Fruit fly (Drosophila melanogaster) whole organism, prepupa: Measurements from ENCODE around the gene sti.

Source experiments
- Blimp-1 ChIP-seq: fragments of 200-800 bp; sonication (Bioruptor generic); optimal IDR thresholded peaks from 3 replicates; lab custom pipeline; 2017; ENCODE audit warnings: missing biosample characterization, missing genetic modification characterization, mild to moderate bottlenecking, moderate library complexity, missing genetic modification reagents
- CG10631 ChIP-seq: fragments of 200-800 bp; sonication (Bioruptor generic); optimal IDR thresholded peaks from 2 replicates; lab custom pipeline; 2016; ENCODE audit warnings: missing biosample characterization, missing genetic modification characterization
- CG10669 ChIP-seq: fragments of 200-800 bp; sonication (Bioruptor generic); optimal IDR thresholded peaks from 3 replicates; lab custom pipeline; 2018; ENCODE audit warnings: missing biosample characterization, mild to moderate bottlenecking, missing genetic modification characterization, moderate library complexity
- CG11294 ChIP-seq: fragments of 200-800 bp; sonication (Bioruptor generic); IDR thresholded peaks from 2 replicates; pipeline ENCODE4 v1.3.6; 2022; ENCODE audit warnings: missing biosample characterization, missing genetic modification characterization
- CG11762 ChIP-seq: fragments of 200-800 bp; sonication (Bioruptor generic); optimal IDR thresholded peaks from 3 replicates; lab custom pipeline; 2016; ENCODE audit warnings: missing biosample characterization, missing genetic modification characterization; ENCODE audit not compliant: insufficient read depth
- CG11902 ChIP-seq: fragments of 200-800 bp; sonication (Bioruptor generic); optimal IDR thresholded peaks from 3 replicates; lab custom pipeline; 2016; ENCODE audit warnings: missing biosample characterization, missing genetic modification characterization
- CG15336 ChIP-seq: fragments of 200-800 bp; sonication (Bioruptor generic); IDR thresholded peaks from 2 replicates; pipeline ENCODE4 v1.3.6; 2022; ENCODE audit warnings: missing biosample characterization, missing genetic modification characterization
- CG16779 ChIP-seq: fragments of 200-800 bp; sonication (Bioruptor generic); optimal IDR thresholded peaks from 3 replicates; lab custom pipeline; 2017; ENCODE audit warnings: missing biosample characterization, mild to moderate bottlenecking, missing genetic modification characterization
- CG3032 ChIP-seq: fragments of 200-800 bp; optimal IDR thresholded peaks from 2 replicates; lab custom pipeline; 2019; ENCODE audit warnings: missing biosample characterization, mild to moderate bottlenecking, missing genetic modification characterization, moderate library complexity
- CG31627 ChIP-seq: fragments of 200-800 bp; sonication (Bioruptor generic); optimal IDR thresholded peaks from 3 replicates; lab custom pipeline; 2016; ENCODE audit warnings: missing biosample characterization, missing genetic modification characterization
- CG3919 ChIP-seq: fragments of 200-800 bp; sonication (Bioruptor generic); optimal IDR thresholded peaks from 3 replicates; lab custom pipeline; 2016; ENCODE audit warnings: missing biosample characterization, missing genetic modification characterization
- CG4318 ChIP-seq: fragments of 200-800 bp; sonication (Bioruptor generic); optimal IDR thresholded peaks from 3 replicates; lab custom pipeline; 2017; ENCODE audit warnings: missing biosample characterization, mild to moderate bottlenecking, missing genetic modification characterization
- CG6276 ChIP-seq: fragments of 200-800 bp; sonication (Bioruptor generic); optimal IDR thresholded peaks from 2 replicates; lab custom pipeline; 2017; ENCODE audit warnings: missing biosample characterization, mild to moderate bottlenecking, missing genetic modification characterization
- CG6792 ChIP-seq: fragments of 200-800 bp; sonication (Bioruptor generic); optimal IDR thresholded peaks from 3 replicates; lab custom pipeline; 2016; ENCODE audit warnings: missing biosample characterization, missing genetic modification characterization
- CG6808 ChIP-seq: fragments of 200-800 bp; sonication (Bioruptor generic); optimal IDR thresholded peaks from 3 replicates; lab custom pipeline; 2017; ENCODE audit warnings: missing biosample characterization, missing genetic modification characterization, mild to moderate bottlenecking, moderate library complexity, missing genetic modification reagents
- CG6854 ChIP-seq: fragments of 200-800 bp; sonication (Bioruptor generic); optimal IDR thresholded peaks from 2 replicates; lab custom pipeline; 2017; ENCODE audit warnings: missing biosample characterization, mild to moderate bottlenecking, missing genetic modification characterization
- CG7368 ChIP-seq: fragments of 200-800 bp; sonication (Bioruptor generic); optimal IDR thresholded peaks from 3 replicates; lab custom pipeline; 2016; ENCODE audit warnings: missing biosample characterization, missing genetic modification characterization
- CG8119 ChIP-seq: fragments of 200-800 bp; sonication (Bioruptor generic); IDR thresholded peaks from 3 replicates; pipeline ENCODE4 v1.3.6; 2022; ENCODE audit warnings: missing biosample characterization, missing genetic modification characterization
- CG8319 ChIP-seq: fragments of 200-800 bp; sonication (Bioruptor generic); optimal IDR thresholded peaks from 3 replicates; lab custom pipeline; 2016; ENCODE audit warnings: missing biosample characterization, missing genetic modification characterization
- CG8632 ChIP-seq: fragments of 200-800 bp; sonication (Bioruptor generic); optimal IDR thresholded peaks from 3 replicates; lab custom pipeline; 2016; ENCODE audit warnings: missing biosample characterization, missing genetic modification characterization
- CG9139 ChIP-seq: fragments of 200-800 bp; sonication (Bioruptor generic); optimal IDR thresholded peaks from 3 replicates; lab custom pipeline; 2017; ENCODE audit warnings: missing biosample characterization, mild to moderate bottlenecking, missing genetic modification characterization
- Eip75B ChIP-seq: fragments of 200-800 bp; sonication (Bioruptor generic); optimal IDR thresholded peaks from 3 replicates; lab custom pipeline; 2016; ENCODE audit warnings: missing biosample characterization, missing genetic modification characterization
- Eip78C ChIP-seq: fragments of 200-800 bp; sonication (Bioruptor generic); peaks from one replicate; lab custom pipeline; 2016; ENCODE audit warnings: missing biosample characterization, missing genetic modification characterization
- Eip93F ChIP-seq: fragments of 200-800 bp; sonication (Bioruptor generic); optimal IDR thresholded peaks from 2 replicates; lab custom pipeline; 2016; ENCODE audit warnings: missing biosample characterization, mild to moderate bottlenecking, missing genetic modification characterization
- Ets21C ChIP-seq: fragments of 200-800 bp; sonication (Bioruptor generic); optimal IDR thresholded peaks from 3 replicates; lab custom pipeline; 2016; ENCODE audit warnings: missing biosample characterization, missing genetic modification characterization
- Ets96B ChIP-seq: fragments of 200-800 bp; optimal IDR thresholded peaks from 2 replicates; lab custom pipeline; 2019; ENCODE audit warnings: missing biosample characterization, mild to moderate bottlenecking, missing genetic modification characterization, moderate library complexity
- Hr38 ChIP-seq: sonication (Bioruptor generic); optimal IDR thresholded peaks from 2 replicates; lab custom pipeline; 2016; ENCODE audit warnings: missing biosample characterization, missing genetic modification characterization
- Hr39 ChIP-seq: fragments of 200-800 bp; sonication (Bioruptor generic); optimal IDR thresholded peaks from 2 replicates; lab custom pipeline; 2016; ENCODE audit warnings: missing biosample characterization, missing genetic modification characterization
- Hr4 ChIP-seq: fragments of 200-800 bp; sonication (Bioruptor generic); optimal IDR thresholded peaks from 3 replicates; lab custom pipeline; 2016; ENCODE audit warnings: missing biosample characterization, missing genetic modification characterization
- Lpt ChIP-seq: fragments of 200-800 bp; sonication (Bioruptor generic); optimal IDR thresholded peaks from 3 replicates; lab custom pipeline; 2016; ENCODE audit warnings: missing biosample characterization, missing genetic modification characterization
- Met ChIP-seq: fragments of 200-800 bp; sonication (Bioruptor generic); optimal IDR thresholded peaks from 3 replicates; lab custom pipeline; 2016; ENCODE audit warnings: missing biosample characterization, missing genetic modification characterization
- Smox ChIP-seq: fragments of 200-800 bp; sonication (Bioruptor generic); optimal IDR thresholded peaks from 3 replicates; lab custom pipeline; 2016; ENCODE audit warnings: missing biosample characterization, missing genetic modification characterization
- Sox102F ChIP-seq: fragments of 200-800 bp; sonication (Bioruptor generic); optimal IDR thresholded peaks from 2 replicates; lab custom pipeline; 2016; ENCODE audit warnings: missing biosample characterization, mild to moderate bottlenecking, missing genetic modification characterization
- Sox14 ChIP-seq: fragments of 200-800 bp; sonication (Bioruptor generic); optimal IDR thresholded peaks from 3 replicates; lab custom pipeline; 2016; ENCODE audit warnings: missing biosample characterization, missing genetic modification characterization
- Sox15 ChIP-seq: fragments of 200-800 bp; sonication (Bioruptor generic); optimal IDR thresholded peaks from 3 replicates; lab custom pipeline; 2016; ENCODE audit warnings: missing biosample characterization, missing genetic modification characterization
- achi ChIP-seq: fragments of 200-800 bp; sonication (Bioruptor generic); optimal IDR thresholded peaks from 3 replicates; lab custom pipeline; 2016; ENCODE audit warnings: missing biosample characterization, missing genetic modification characterization
- acj6 ChIP-seq: fragments of 200-800 bp; sonication (Bioruptor generic); optimal IDR thresholded peaks from 3 replicates; lab custom pipeline; 2016; ENCODE audit warnings: missing biosample characterization, missing genetic modification characterization
- cyc ChIP-seq: fragments of 200-800 bp; sonication (Bioruptor generic); optimal IDR thresholded peaks from 3 replicates; lab custom pipeline; 2016; ENCODE audit warnings: missing biosample characterization, missing genetic modification characterization
- dsx ChIP-seq: fragments of 200-800 bp; optimal IDR thresholded peaks from 3 replicates; lab custom pipeline; 2019; ENCODE audit warnings: missing biosample characterization, mild to moderate bottlenecking, missing genetic modification characterization, moderate library complexity; ENCODE audit not compliant: poor library complexity, severe bottlenecking
- esn ChIP-seq: fragments of 200-800 bp; sonication (Bioruptor generic); optimal IDR thresholded peaks from 2 replicates; lab custom pipeline; 2016; ENCODE audit warnings: missing biosample characterization, mild to moderate bottlenecking, missing genetic modification characterization, moderate library complexity
- fd85E ChIP-seq: fragments of 200-800 bp; sonication (Bioruptor generic); optimal IDR thresholded peaks from 3 replicates; lab custom pipeline; 2016; ENCODE audit warnings: missing biosample characterization, missing genetic modification characterization
- fkh ChIP-seq: fragments of 200-800 bp; sonication (Bioruptor generic); optimal IDR thresholded peaks from 3 replicates; lab custom pipeline; 2017; ENCODE audit warnings: missing biosample characterization, mild to moderate bottlenecking, missing genetic modification characterization, moderate library complexity
- lz ChIP-seq: fragments of 200-800 bp; sonication (Bioruptor generic); optimal IDR thresholded peaks from 3 replicates; lab custom pipeline; 2016; ENCODE audit warnings: missing biosample characterization, missing genetic modification characterization
- net ChIP-seq: fragments of 200-800 bp; sonication (Bioruptor generic); optimal IDR thresholded peaks from 3 replicates; lab custom pipeline; 2016; ENCODE audit warnings: missing biosample characterization, missing genetic modification characterization
- pdm3 ChIP-seq: fragments of 200-800 bp; sonication (Bioruptor generic); optimal IDR thresholded peaks from 3 replicates; lab custom pipeline; 2016; ENCODE audit warnings: missing biosample characterization, missing genetic modification characterization
- salr ChIP-seq, 2 experiments: fragments of 200-800 bp; sonication (Bioruptor generic); optimal IDR thresholded peaks; 3 replicates each; lab custom pipeline; 2016 to 2018; ENCODE audit warnings: missing biosample characterization in 2 of 2, missing genetic modification characterization in 2 of 2, mild to moderate bottlenecking in 1 of 2
- spab ChIP-seq: fragments of 200-800 bp; sonication (Bioruptor generic); optimal IDR thresholded peaks from 2 replicates; lab custom pipeline; 2017; ENCODE audit warnings: missing biosample characterization, mild to moderate bottlenecking, missing genetic modification characterization, missing genetic modification reagents
- ss ChIP-seq, 2 experiments: fragments of 200-800 bp; sonication (Bioruptor generic); optimal IDR thresholded peaks; 2 replicates in 1 of 2; 3 replicates in 1 of 2; lab custom pipeline; 2017 to 2018; ENCODE audit warnings: mild to moderate bottlenecking in 2 of 2, missing biosample characterization in 2 of 2, missing genetic modification characterization in 2 of 2, moderate library complexity in 1 of 2
- svp ChIP-seq: fragments of 200-800 bp; sonication (Bioruptor generic); peaks from one replicate; lab custom pipeline; 2016; ENCODE audit warnings: missing biosample characterization, missing genetic modification characterization
- topi ChIP-seq: fragments of 200-800 bp; sonication (Bioruptor generic); optimal IDR thresholded peaks from 3 replicates; lab custom pipeline; 2016; ENCODE audit warnings: missing biosample characterization, missing genetic modification characterization
- vri ChIP-seq: fragments of 200-800 bp; sonication (Bioruptor generic); optimal IDR thresholded peaks from 3 replicates; lab custom pipeline; 2016; ENCODE audit warnings: missing biosample characterization, mild to moderate bottlenecking, missing genetic modification characterization

sti gene

DNA sequence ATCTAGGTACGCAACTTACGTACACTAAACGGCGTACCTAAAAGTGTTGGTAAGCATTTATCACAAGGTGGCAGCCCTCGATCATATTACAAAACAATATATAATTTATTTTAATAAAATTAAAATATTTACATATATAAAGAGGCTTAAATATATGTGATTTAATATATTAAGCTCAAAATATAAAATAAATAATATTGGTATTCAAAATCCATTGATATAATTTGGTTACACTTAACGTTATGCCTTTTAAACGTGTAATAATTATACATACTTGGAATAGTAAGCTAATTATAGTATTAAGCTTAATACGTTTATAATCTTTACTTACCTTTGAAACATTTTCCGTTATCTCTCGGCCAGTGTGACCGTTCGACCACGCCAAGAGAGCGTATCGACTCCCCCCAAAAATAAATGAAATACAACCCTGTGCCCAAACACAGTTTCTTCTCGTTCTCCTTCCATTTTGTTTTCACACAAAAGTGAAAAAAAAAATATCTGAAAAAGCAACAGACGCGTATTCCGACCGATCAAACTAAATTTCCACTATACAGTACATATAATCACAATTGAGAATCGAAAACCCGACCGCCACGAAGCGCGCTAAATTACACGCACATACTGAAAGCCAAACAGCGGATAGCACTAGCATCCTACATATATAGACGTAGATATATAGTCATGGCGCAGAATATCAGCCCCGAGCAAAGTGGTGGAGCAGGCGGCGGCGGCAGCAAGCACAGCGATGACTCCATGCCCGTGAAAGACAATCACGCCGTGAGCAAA is 10.6 kb downstream of the sti start, which contains the start of the genes CG10646 and vih:
Gene CG10646 (minus strand): TSS at position 30 of the 786 bp plus-strand sequence.
Gene vih (plus strand): TSS at position 428 of the 786 bp plus-strand sequence.
- TF ChIP-seq CG10669 (GFP tag; lab: Kevin White, UChicago) (no peak), acj6 (GFP tag; lab: Kevin White, UChicago) (no peak), fkh (GFP tag; lab: Kevin White, UChicago) (peak; percentile 45), CG8632 (no peak), CG4318 (no peak), pdm3 (GFP tag; lab: Kevin White, UChicago) (no peak), spab (GFP tag; lab: Kevin White, UChicago) (no peak), CG7368 (GFP tag; lab: Kevin White, UChicago) (no peak), vri (GFP tag; lab: Kevin White, UChicago) (no peak), CG8319 (no peak), esn (GFP tag; lab: Kevin White, UChicago) (peak; percentile 54), Hr4 (no peak), net (no peak), lz (GFP tag; lab: Kevin White, UChicago) (no peak), CG15336 (GFP tag; lab: Robert Waterston, UW) (0 out of 2 replicates have a peak, but pooled peaks have one; percentile 35), salr (GFP tag; optimal IDR thresholded peaks at IDR 0.05; lab: Kevin White, UChicago) (no peak), CG3919 (GFP tag; lab: Kevin White, UChicago) (peak; percentile 54), topi (no peak), CG11762 (GFP tag; lab: Kevin White, UChicago) (peak; percentile 8), Sox14 (GFP tag; lab: Kevin White, UChicago) (no peak), Eip93F (GFP tag; lab: Kevin White, UChicago) (peak; percentile 52), CG16779 (tag; lab: Kevin White, UChicago) (no peak), CG8119 (GFP tag; lab: Robert Waterston, UW) (peak; percentile 32; the same call in 1 of the 3 replicates), CG3032 (tag; lab: Kevin White, UChicago) (peak; percentile 21), CG6276 (no peak), Blimp-1 (GFP tag; lab: Kevin White, UChicago) (no peak), dsx (no peak), cyc (GFP tag; lab: Kevin White, UChicago) (peak; percentile 54), Eip78C (no peak), CG31627 (GFP tag; lab: Kevin White, UChicago) (peak; percentile 31), Hr39 (GFP tag; lab: Kevin White, UChicago) (no peak), CG6808 (GFP tag; lab: Kevin White, UChicago) (no peak), Smox (GFP tag; lab: Kevin White, UChicago) (no peak), CG11294 (GFP tag; lab: Robert Waterston, UW) (no peak), Met (no peak), CG10631 (GFP tag; lab: Kevin White, UChicago) (no peak), fd85E (GFP tag; lab: Kevin White, UChicago) (no peak), svp (GFP tag; lab: Kevin White, UChicago) (no peak), Sox15 (GFP tag; lab: Kevin White, UChicago) (no peak), Hr38 (GFP tag; lab: Kevin White, UChicago) (no peak), Eip75B (GFP tag; lab: Kevin White, UChicago) (no peak), CG11902 (GFP tag; lab: Kevin White, UChicago) (no peak), Ets21C (GFP tag; lab: Kevin White, UChicago) (no peak), CG9139 (GFP tag; lab: Kevin White, UChicago) (no peak), Lpt (no peak), CG6854 (GFP tag; lab: Kevin White, UChicago) (no peak), CG6792 (GFP tag; lab: Kevin White, UChicago) (peak; percentile 21), Sox102F (GFP tag; lab: Kevin White, UChicago) (no peak), ss (GFP tag; optimal IDR thresholded peaks at IDR 0.05; lab: Kevin White, UChicago) (no peak), achi (GFP tag; lab: Kevin White, UChicago) (no peak), Ets96B (peak; percentile 4)
